Worm (Caenorhabditis elegans) whole organism, late embryonic: ENCODE measurements around the gene ZK512.2.

Experiments
- C08G9.2 ChIP-seq: sonication (generic microtip); optimal IDR thresholded peaks from 2 replicates; lab custom pipeline; 2016; ENCODE audit warnings: mild to moderate bottlenecking, missing genetic modification characterization, moderate library complexity, missing compliant biosample characterization
- K02D7.2 ChIP-seq: sonication (generic microtip); optimal IDR thresholded peaks from 2 replicates; lab custom pipeline; 2017; ENCODE audit warnings: mild to moderate bottlenecking, missing genetic modification characterization, missing compliant biosample characterization
- K09A11.1 ChIP-seq: sonication (generic microtip); optimal IDR thresholded peaks from 2 replicates; lab custom pipeline; 2017; ENCODE audit warnings: antibody characterized with exemption, mild to moderate bottlenecking, missing genetic modification characterization, missing compliant biosample characterization; ENCODE audit not compliant: insufficient read depth
- Y22D7AL.16 ChIP-seq: sonication (generic microtip); optimal IDR thresholded peaks from 2 replicates; lab custom pipeline; 2016; ENCODE audit warnings: missing genetic modification characterization, missing compliant biosample characterization
- ama-1 ChIP-seq: fragments of 150-350 bp; optimal IDR thresholded peaks from 2 replicates; lab custom pipeline; 2014
- ceh-14 ChIP-seq: sonication (generic microtip); optimal IDR thresholded peaks from 2 replicates; lab custom pipeline; 2016; ENCODE audit warnings: missing genotype, missing genetic modification characterization, missing compliant biosample characterization
- ceh-22 ChIP-seq: sonication (generic microtip); optimal IDR thresholded peaks from 2 replicates; lab custom pipeline; 2017; ENCODE audit warnings: missing biosample characterization, missing genetic modification characterization
- ceh-24 ChIP-seq: sonication (generic microtip); optimal IDR thresholded peaks from 2 replicates; lab custom pipeline; 2016; ENCODE audit warnings: mild to moderate bottlenecking, missing genetic modification characterization, missing compliant biosample characterization
- ceh-34 ChIP-seq: sonication (generic microtip); optimal IDR thresholded peaks from 2 replicates; lab custom pipeline; 2016; ENCODE audit warnings: mild to moderate bottlenecking, missing genetic modification characterization, missing compliant biosample characterization
- ceh-48 ChIP-seq: sonication (generic microtip); optimal IDR thresholded peaks from 2 replicates; lab custom pipeline; 2016; ENCODE audit warnings: missing genetic modification characterization, inconsistent platforms, missing compliant biosample characterization
- ceh-6 ChIP-seq: fragments of 200-800 bp; sonication (Bioruptor generic); optimal IDR thresholded peaks from 2 replicates; lab custom pipeline; 2018; ENCODE audit warnings: mild to moderate bottlenecking, missing genetic modification characterization, missing compliant biosample characterization
- dmd-4 ChIP-seq: sonication (generic microtip); optimal IDR thresholded peaks from 2 replicates; lab custom pipeline; 2016; ENCODE audit warnings: borderline replicate concordance, missing genetic modification characterization, missing compliant biosample characterization
- dve-1 ChIP-seq: sonication (generic microtip); optimal IDR thresholded peaks from 2 replicates; lab custom pipeline; 2017; ENCODE audit warnings: antibody characterized with exemption, mild to moderate bottlenecking, missing genetic modification characterization, missing compliant biosample characterization
- eyg-1 ChIP-seq: sonication (generic microtip); optimal IDR thresholded peaks from 2 replicates; lab custom pipeline; 2016; ENCODE audit warnings: missing genotype, missing genetic modification characterization, missing compliant biosample characterization
- fax-1 ChIP-seq: sonication (generic microtip); optimal IDR thresholded peaks from 2 replicates; lab custom pipeline; 2016; ENCODE audit warnings: missing genotype, missing genetic modification characterization, missing compliant biosample characterization
- hlh-30 ChIP-seq: sonication (generic microtip); optimal IDR thresholded peaks from 2 replicates; lab custom pipeline; 2017; ENCODE audit warnings: antibody characterized with exemption, missing genetic modification characterization, missing compliant biosample characterization; ENCODE audit not compliant: insufficient read depth
- lim-6 ChIP-seq: sonication (generic microtip); optimal IDR thresholded peaks from 2 replicates; lab custom pipeline; 2016; ENCODE audit warnings: missing genetic modification characterization, missing compliant biosample characterization
- nfya-1 ChIP-seq: sonication (generic microtip); optimal IDR thresholded peaks from 2 replicates; lab custom pipeline; 2017; ENCODE audit warnings: missing genetic modification characterization, mild to moderate bottlenecking, missing compliant biosample characterization, antibody characterized with exemption, moderate library complexity
- nhr-11 ChIP-seq: fragments of 150-350 bp; optimal IDR thresholded peaks from 2 replicates; lab custom pipeline; 2014; ENCODE audit warnings: missing biosample characterization, missing genetic modification characterization
- nhr-232 ChIP-seq: sonication (generic microtip); optimal IDR thresholded peaks from 2 replicates; lab custom pipeline; 2016; ENCODE audit warnings: missing genetic modification characterization, missing compliant biosample characterization
- pag-3 ChIP-seq: sonication (generic microtip); optimal IDR thresholded peaks from 2 replicates; lab custom pipeline; 2016; ENCODE audit warnings: missing compliant biosample characterization, missing genetic modification characterization, borderline replicate concordance
- pha-2 ChIP-seq: sonication (generic microtip); optimal IDR thresholded peaks from 2 replicates; lab custom pipeline; 2017; ENCODE audit warnings: mild to moderate bottlenecking, missing genetic modification characterization, missing compliant biosample characterization
- pha-4 ChIP-seq: fragments of 150-350 bp; optimal IDR thresholded peaks from 2 replicates; lab custom pipeline; 2018; ENCODE audit warnings: missing biosample characterization, missing genetic modification reagents, missing genetic modification characterization
- pqm-1 ChIP-seq: sonication (generic microtip); optimal IDR thresholded peaks from 2 replicates; lab custom pipeline; 2016; ENCODE audit warnings: missing genetic modification characterization, missing compliant biosample characterization
- rnt-1 ChIP-seq: sonication (generic microtip); optimal IDR thresholded peaks from 2 replicates; lab custom pipeline; 2016; ENCODE audit warnings: missing genetic modification characterization, missing compliant biosample characterization
- sox-2 ChIP-seq: fragments of 200-800 bp; sonication (Bioruptor generic); IDR thresholded peaks from 2 replicates; pipeline ENCODE4 v1.3.6; 2022; ENCODE audit warnings: missing genetic modification reagents, missing genetic modification characterization, missing compliant biosample characterization
- sox-4 ChIP-seq: sonication (generic microtip); optimal IDR thresholded peaks from 2 replicates; lab custom pipeline; 2017; ENCODE audit warnings: mild to moderate bottlenecking, missing genetic modification characterization, inconsistent platforms, missing compliant biosample characterization
- syd-9 ChIP-seq: sonication (generic microtip); optimal IDR thresholded peaks from 2 replicates; lab custom pipeline; 2016; ENCODE audit warnings: mild to moderate bottlenecking, missing genetic modification characterization, moderate library complexity, missing compliant biosample characterization
- tbx-2 ChIP-seq: sonication (generic microtip); optimal IDR thresholded peaks from 2 replicates; lab custom pipeline; 2016; ENCODE audit warnings: missing genetic modification characterization, missing compliant biosample characterization
- unc-3 ChIP-seq, 2 experiments: fragments of 200-800 bp in 1 of 2; sonication (Bioruptor generic) in 1 of 2; sonication (generic microtip) in 1 of 2; conservative IDR thresholded peaks in 1 of 2; optimal IDR thresholded peaks in 1 of 2; 2 replicates each; pipeline versions ENCODE4 v1.3.6 to Lab custom; 2016 to 2022; ENCODE audit warnings: missing compliant biosample characterization in 2 of 2, missing genetic modification characterization in 2 of 2, missing genetic modification reagents in 1 of 2
- unc-42 ChIP-seq: sonication (generic microtip); optimal IDR thresholded peaks from 2 replicates; lab custom pipeline; 2016; ENCODE audit warnings: missing genotype, missing genetic modification characterization, missing compliant biosample characterization
- unc-55 ChIP-seq: sonication (generic microtip); optimal IDR thresholded peaks from 2 replicates; lab custom pipeline; 2017; ENCODE audit warnings: missing biosample characterization, missing genetic modification reagents, missing genetic modification characterization
- zip-5 ChIP-seq: sonication (generic microtip); optimal IDR thresholded peaks from 2 replicates; lab custom pipeline; 2016; ENCODE audit warnings: missing genetic modification characterization, missing compliant biosample characterization

Gene ZK512.2

DNA sequence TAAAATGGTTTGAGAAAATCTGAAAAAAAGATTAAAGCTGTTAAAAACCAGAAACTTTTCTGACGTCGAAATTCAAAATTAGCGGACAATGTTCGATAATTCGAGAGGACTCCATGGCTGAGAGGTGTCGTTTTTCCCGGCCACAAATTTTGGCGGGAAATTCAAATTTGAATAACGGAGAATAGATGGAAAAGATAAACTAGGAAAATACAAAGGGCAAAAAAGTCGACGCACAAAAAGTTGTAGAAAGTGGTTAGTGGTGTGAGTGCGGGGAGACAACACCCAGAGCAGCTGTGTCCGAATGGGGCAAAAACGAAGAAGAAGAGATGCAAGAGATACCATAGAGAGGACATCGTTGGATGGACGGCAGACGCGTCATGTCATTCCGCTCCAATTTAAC, 46.5 kb upstream of the ZK512.2 start, which contains the start of gene cls-3 (continued):
- TF ChIP-seq C08G9.2 (tag; lab: Kevin White, UChicago) (peak; percentile 58), ceh-22 (tag; lab: Kevin White, UChicago) (no peak), Y22D7AL.16 (tag; lab: Kevin White, UChicago) (no peak), sox-4 (tag; lab: Kevin White, UChicago) (no peak), pag-3 (no peak), rnt-1 (peak; percentile 27), tbx-2 (tag; lab: Kevin White, UChicago) (peak; percentile 41), sox-2 (no peak), ama-1 (no peak), ceh-34 (tag; lab: Kevin White, UChicago) (peak; percentile 8), eyg-1 (tag; lab: Kevin White, UChicago) (no peak), ceh-14 (tag; lab: Kevin White, UChicago) (no peak), K09A11.1 (tag; lab: Kevin White, UChicago) (no peak), pha-2 (tag; lab: Kevin White, UChicago) (no peak), K02D7.2 (tag; lab: Kevin White, UChicago) (no peak), ceh-48 (no peak), pha-4 (tag; lab: Kevin White, UChicago) (no peak), unc-3 (GFP tag; conservative IDR thresholded peaks at IDR 0.05; lab: Robert Waterston, UW) (no peak), unc-3 (tag; optimal IDR thresholded peaks at IDR 0.05; lab: Kevin White, UChicago) (no peak)

DNA sequence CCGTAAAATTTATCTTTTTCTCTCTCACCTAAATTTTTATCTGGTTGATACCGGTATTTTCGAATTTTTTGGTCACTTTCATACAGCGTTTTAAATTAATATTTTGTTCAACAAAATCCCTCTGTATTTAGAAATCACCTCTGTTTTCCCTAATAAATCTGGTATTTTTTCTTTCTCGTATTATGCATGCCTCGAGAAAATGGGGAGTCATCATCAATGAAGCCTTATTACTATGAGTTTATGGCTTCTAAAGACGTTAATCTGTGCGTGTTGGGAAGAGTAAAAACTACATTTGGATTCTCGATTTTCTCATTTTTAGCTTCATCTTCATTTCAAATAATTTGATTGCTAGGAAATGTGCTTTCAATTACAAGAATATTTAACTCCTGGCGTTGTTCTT, 41.1 kb upstream of the ZK512.2 start, which contains the start of gene ZC84.7:
Gene ZC84.7, plus strand, starts transcription at position 301 of the 400 bp plus-strand sequence.
- TF ChIP-seq nhr-232 (tag; lab: Kevin White, UChicago) = no peak
- TF ChIP-seq sox-4 (tag; lab: Kevin White, UChicago) = no peak

DNA sequence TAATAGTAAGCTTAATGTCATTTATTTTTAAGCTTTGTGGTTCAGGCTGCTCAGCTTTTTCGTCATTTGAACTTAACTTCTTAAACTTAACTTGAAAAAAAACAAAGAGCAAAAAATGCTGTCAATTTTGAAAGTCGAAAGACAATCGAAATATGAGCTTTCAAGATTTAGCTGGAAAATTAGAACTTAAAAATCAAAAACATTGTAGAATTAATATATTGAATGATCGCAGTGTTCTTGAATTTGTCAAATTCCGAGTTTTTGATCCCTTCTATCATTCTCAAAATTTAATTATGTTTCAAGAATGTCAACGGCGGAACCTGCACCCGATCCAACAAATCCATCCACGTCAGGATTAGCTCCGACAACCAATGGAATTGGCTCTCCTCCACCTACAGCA, 36.7 kb upstream of the ZK512.2 start, which contains the start of gene tax-4:
Gene tax-4, plus strand, starts transcription at position 301 of the 400 bp plus-strand sequence.
- TF ChIP-seq hlh-30 (no peak), dmd-4 (tag; lab: Kevin White, UChicago) (no peak), nhr-232 (tag; lab: Kevin White, UChicago) (no peak), lim-6 (no peak), pag-3 (no peak), ceh-6 (GFP tag; lab: Kevin White, UChicago) (no peak), syd-9 (no peak), nfya-1 (tag; lab: Kevin White, UChicago) (no peak), dve-1 (tag; lab: Kevin White, UChicago) (no peak), pha-4 (tag; lab: Kevin White, UChicago) (no peak), C08G9.2 (tag; lab: Kevin White, UChicago) (no peak), ceh-22 (tag; lab: Kevin White, UChicago) (no peak), nhr-11 (tag; lab: Kevin White, UChicago) (no peak), sox-4 (tag; lab: Kevin White, UChicago) (no peak), ama-1 (no peak), fax-1 (tag; lab: Kevin White, UChicago) (no peak), unc-42 (tag; lab: Kevin White, UChicago) (no peak), ceh-24 (tag; lab: Kevin White, UChicago) (no peak)

DNA sequence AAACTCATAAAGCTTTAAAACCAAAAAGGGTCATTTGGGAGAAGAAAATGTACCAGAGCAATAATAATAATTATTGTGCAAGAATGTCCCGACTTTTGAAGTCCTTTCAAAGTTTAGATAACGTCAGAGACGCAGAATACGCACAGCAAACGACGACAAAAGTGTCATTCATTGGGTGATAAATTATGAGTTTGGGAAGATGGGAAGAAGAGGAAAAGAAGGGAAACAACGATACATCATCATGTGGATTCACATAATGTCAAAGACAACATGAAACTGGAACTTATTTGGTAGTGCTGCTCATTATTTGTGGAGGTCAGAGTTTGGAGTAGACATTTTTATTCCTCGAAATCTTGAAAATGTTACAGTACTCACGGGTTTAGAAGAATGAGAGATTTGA, 33.3 kb upstream of the ZK512.2 start:
- TF ChIP-seq unc-55 (GFP tag; lab: Kevin White, UChicago) (peak; percentile 44), pqm-1 (tag; lab: Kevin White, UChicago) (no peak)

DNA sequence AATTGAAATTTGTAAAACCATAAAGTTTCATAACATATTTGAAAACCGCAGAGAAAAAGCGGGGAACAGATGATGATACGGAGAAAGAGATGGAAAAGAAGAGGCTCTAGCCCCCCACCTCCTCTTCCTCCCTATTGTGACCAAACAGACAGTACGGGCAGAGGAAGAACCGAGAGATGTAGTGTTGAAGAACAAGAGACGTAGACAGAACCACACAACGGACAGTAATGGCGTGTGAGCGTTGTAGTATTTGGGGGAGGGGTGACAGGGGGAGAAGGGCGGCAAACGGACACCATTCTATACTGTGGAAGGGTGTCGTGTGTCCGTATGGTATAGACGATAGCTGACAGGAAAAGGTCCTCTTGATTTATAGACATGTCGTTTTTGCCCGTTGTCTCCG, 31.4 kb upstream of the ZK512.2 start:
- TF ChIP-seq zip-5 (tag; lab: Kevin White, UChicago) = no peak
- TF ChIP-seq syd-9 = peak; percentile 22
